Worm (Caenorhabditis elegans): ENCODE data around the gene knl-1.

- TF ChIP-seq klf-2 (GFP tag; conservative IDR thresholded peaks at IDR 0.05) (no peak), T22C8.4 (GFP tag; IDR thresholded peaks at IDR 0.05) (no peak), tab-1 (GFP tag; IDR thresholded peaks at IDR 0.05) (no peak), med-1 (GFP tag; optimal IDR thresholded peaks at IDR 0.05; ENCODE audit: insufficient read depth) (no peak), flt-1 (GFP tag; IDR thresholded peaks at IDR 0.05) (no peak), cog-1 (tag; optimal IDR thresholded peaks at IDR 0.05) (no peak), ref-1 (GFP tag; conservative IDR thresholded peaks at IDR 0.05) (no peak)
These were observed 25.7 kb upstream of the knl-1 start, which contains the start of gene mob-4 for ce11 chrIII:8224769-8225168.

All from whole organism, midembryonic.